Fruit fly (Drosophila melanogaster): ENCODE data around the gene TAF1B.

The TAF1B gene

dm6 chr3R:10153957-10154685, 10.1 kb upstream of the TAF1B start:
- no peak for TF ChIP-seq Dll (optimal IDR thresholded peaks at IDR 0.05)
- no peak for TF ChIP-seq psq (optimal IDR thresholded peaks at IDR 0.05)
- no peak for TF ChIP-seq usp (GFP tag; optimal IDR thresholded peaks at IDR 0.05)

- TF ChIP-seq usp (GFP tag; optimal IDR thresholded peaks at IDR 0.05), result no peak
- TF ChIP-seq EcR (GFP tag; optimal IDR thresholded peaks at IDR 0.05), result no peak
- TF ChIP-seq pan (optimal IDR thresholded peaks at IDR 0.05), result no peak
- no peak for TF ChIP-seq Dll (optimal IDR thresholded peaks at IDR 0.05)
- no peak for TF ChIP-seq CG8478 (optimal IDR thresholded peaks at IDR 0.05)
Measured at dm6 chr3R:10151830-10152513, 8.0 kb upstream of the TAF1B start, which contains the start of gene CG34303. Gene CG34303, minus strand, starts transcription at chr3R:10151880.

dm6 chr3R:10150555-10150954, 6.6 kb upstream of the TAF1B start:
- TF ChIP-seq Dll (optimal IDR thresholded peaks at IDR 0.05), result no peak
- no peak for TF ChIP-seq psq (optimal IDR thresholded peaks at IDR 0.05)
- no peak for TF ChIP-seq usp (GFP tag; optimal IDR thresholded peaks at IDR 0.05)
- TF ChIP-seq CG8478 (optimal IDR thresholded peaks at IDR 0.05), result no peak
- no peak for TF ChIP-seq pan (optimal IDR thresholded peaks at IDR 0.05)
- no peak for TF ChIP-seq EcR (GFP tag; optimal IDR thresholded peaks at IDR 0.05)

- TF ChIP-seq psq (optimal IDR thresholded peaks at IDR 0.05) (no peak), EcR (GFP tag; optimal IDR thresholded peaks at IDR 0.05) (no peak), usp (GFP tag; optimal IDR thresholded peaks at IDR 0.05) (no peak), CG8478 (optimal IDR thresholded peaks at IDR 0.05) (no peak), Dll (optimal IDR thresholded peaks at IDR 0.05) (no peak), pan (optimal IDR thresholded peaks at IDR 0.05) (no peak)
Measured at dm6 chr3R:10149667-10150398, 5.8 kb upstream of the TAF1B start.

DNA sequence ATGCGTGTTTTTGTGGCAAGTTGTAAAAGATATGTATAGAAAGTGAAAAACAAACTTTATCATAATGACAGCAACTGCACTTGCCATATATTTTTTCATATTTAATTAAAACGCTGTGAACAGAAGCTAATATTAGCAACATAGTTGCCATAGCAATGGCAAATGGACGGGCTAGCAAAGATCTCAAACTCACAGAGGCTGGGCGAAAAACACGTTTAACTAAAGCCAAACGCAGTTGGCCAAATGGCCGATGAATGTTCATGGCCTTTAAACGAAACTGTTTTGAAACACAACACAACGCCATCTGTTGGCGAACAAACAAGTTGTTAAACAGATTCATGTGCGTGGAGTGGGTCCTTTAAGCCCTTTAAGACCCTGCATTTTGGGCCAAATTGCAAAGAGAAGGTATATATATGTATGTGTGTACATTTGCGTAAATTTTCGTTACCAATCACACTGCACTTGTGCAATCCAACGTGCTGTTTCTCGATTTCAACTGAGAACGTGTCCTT, 4.4 kb upstream of the TAF1B start:
- TF ChIP-seq Dll (optimal IDR thresholded peaks at IDR 0.05) (no peak), psq (optimal IDR thresholded peaks at IDR 0.05) (no peak), usp (GFP tag; optimal IDR thresholded peaks at IDR 0.05) (no peak), pan (optimal IDR thresholded peaks at IDR 0.05) (no peak), CG8478 (optimal IDR thresholded peaks at IDR 0.05) (no peak)

DNA sequence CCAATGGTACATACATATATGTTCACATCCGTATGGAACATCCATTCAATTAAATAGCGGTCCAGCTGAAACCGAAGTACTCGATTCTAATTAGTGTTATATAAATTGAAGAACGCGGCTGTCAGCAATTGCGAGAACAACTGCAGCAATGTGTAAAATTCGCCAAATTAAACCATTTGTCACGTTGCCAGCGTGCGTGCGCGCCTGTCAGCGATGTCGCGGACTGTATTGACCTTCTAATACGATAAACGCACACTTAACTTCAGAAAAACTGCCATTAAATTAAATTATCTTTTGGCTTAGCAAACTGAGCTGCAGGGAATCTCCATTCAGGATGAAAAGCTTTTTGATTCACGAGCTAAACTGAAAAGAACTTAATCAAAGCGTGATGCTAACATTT, 3.2 kb upstream of the TAF1B start:
- TF ChIP-seq Dll (optimal IDR thresholded peaks at IDR 0.05), result no peak
- no peak for TF ChIP-seq usp (GFP tag; optimal IDR thresholded peaks at IDR 0.05)
- no peak for TF ChIP-seq pan (optimal IDR thresholded peaks at IDR 0.05)
- TF ChIP-seq CG8478 (optimal IDR thresholded peaks at IDR 0.05), result no peak
- no peak for TF ChIP-seq EcR (GFP tag; optimal IDR thresholded peaks at IDR 0.05)
- no peak for TF ChIP-seq psq (optimal IDR thresholded peaks at IDR 0.05)

DNA sequence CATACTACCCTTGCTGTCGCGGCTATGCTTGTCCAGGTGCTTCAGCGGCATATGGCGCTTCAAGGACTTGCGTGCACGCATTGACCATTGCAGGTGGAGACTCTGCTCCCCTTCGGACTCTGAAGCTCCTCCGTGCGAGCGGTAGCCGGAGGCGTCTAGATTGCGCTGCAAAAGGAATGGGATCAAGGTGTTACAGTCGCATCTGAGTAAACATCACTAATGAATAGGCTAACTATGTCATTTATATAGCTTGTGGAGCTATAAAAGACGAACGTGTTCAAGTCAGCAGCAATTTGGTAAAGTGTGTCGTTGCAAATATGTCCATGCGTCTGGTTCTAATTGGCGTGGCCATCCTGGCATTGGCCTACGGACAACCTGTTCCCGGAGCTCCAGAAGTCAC, 1.2 kb downstream of the TAF1B start, which contains the start of gene CG42759:
CG42759 (plus strand) TSS at position 301 of the 400 bp plus-strand sequence.
- no peak for TF ChIP-seq psq (optimal IDR thresholded peaks at IDR 0.05)
- TF ChIP-seq CG8478 (optimal IDR thresholded peaks at IDR 0.05), result no peak
- TF ChIP-seq EcR (GFP tag; optimal IDR thresholded peaks at IDR 0.05), result no peak
- no peak for TF ChIP-seq usp (GFP tag; optimal IDR thresholded peaks at IDR 0.05)
- no peak for TF ChIP-seq Dll (optimal IDR thresholded peaks at IDR 0.05)
- no peak for TF ChIP-seq pan (optimal IDR thresholded peaks at IDR 0.05)

DNA sequence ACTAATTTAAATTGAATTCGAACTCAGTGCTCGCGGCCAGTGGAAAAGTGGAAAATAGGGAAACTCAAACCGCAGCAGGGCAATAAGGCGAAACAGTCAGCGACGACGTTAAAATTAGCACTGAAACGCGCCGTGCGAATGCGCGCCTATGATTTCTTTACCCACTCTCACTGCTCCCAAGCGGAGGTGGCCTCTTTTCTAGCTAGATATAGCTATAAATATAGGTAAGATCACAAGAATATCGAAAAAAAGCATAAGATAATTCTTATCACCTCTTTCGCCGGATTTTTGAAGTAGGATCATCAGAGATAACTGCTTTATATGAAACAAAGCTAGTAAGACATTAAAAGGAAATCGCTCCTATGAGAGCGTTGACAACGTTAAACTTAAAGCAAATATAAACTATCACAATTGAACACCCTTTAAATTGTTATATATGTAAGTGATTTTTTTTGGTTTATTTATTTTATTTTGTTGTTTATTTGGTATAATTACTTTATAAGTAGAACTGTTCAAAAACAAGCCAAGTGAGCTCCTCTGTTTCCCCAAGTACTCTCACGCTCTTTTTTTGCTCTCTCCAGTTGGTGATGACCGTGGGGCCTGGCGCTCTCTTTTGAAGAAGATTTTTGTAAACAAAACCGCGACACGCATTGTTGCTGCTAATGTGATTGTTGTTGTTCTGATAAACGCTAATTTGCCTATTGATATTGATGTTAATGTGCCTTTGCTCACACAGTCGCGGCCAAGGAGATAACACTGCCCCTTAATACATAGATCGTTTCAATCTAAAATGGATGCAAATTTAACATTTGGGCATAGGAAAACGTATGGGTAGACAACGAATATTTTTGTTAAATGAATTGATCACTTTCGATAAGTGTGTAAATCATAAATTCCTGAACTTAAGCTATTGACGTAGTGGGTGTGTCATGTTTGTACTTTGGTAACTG, 4.1 kb downstream of the TAF1B start, which contains the start of gene tws:
tws (minus strand) TSS at position 124 of the 950 bp plus-strand sequence.
- TF ChIP-seq EcR (GFP tag; optimal IDR thresholded peaks at IDR 0.05) (no peak), psq (optimal IDR thresholded peaks at IDR 0.05) (no peak), usp (GFP tag; optimal IDR thresholded peaks at IDR 0.05) (no peak), Dll (optimal IDR thresholded peaks at IDR 0.05) (no peak), CG8478 (optimal IDR thresholded peaks at IDR 0.05) (no peak), pan (optimal IDR thresholded peaks at IDR 0.05) (no peak)

dm6 chr3R:10138900-10139299, 5.1 kb downstream of the TAF1B start:
- no peak for TF ChIP-seq CG8478 (optimal IDR thresholded peaks at IDR 0.05)
- TF ChIP-seq psq (optimal IDR thresholded peaks at IDR 0.05), result no peak
- TF ChIP-seq pan (optimal IDR thresholded peaks at IDR 0.05), result no peak
- no peak for TF ChIP-seq Dll (optimal IDR thresholded peaks at IDR 0.05)
- no peak for TF ChIP-seq EcR (GFP tag; optimal IDR thresholded peaks at IDR 0.05)
- no peak for TF ChIP-seq usp (GFP tag; optimal IDR thresholded peaks at IDR 0.05)

dm6 chr3R:10137801-10138200, 6.2 kb downstream of the TAF1B start:
- TF ChIP-seq usp (GFP tag; optimal IDR thresholded peaks at IDR 0.05), result no peak
- TF ChIP-seq CG8478 (optimal IDR thresholded peaks at IDR 0.05), result no peak
- no peak for TF ChIP-seq pan (optimal IDR thresholded peaks at IDR 0.05)
- no peak for TF ChIP-seq Dll (optimal IDR thresholded peaks at IDR 0.05)
- no peak for TF ChIP-seq EcR (GFP tag; optimal IDR thresholded peaks at IDR 0.05)
- no peak for TF ChIP-seq psq (optimal IDR thresholded peaks at IDR 0.05)

dm6 chr3R:10135011-10135410, 9.0 kb downstream of the TAF1B start:
- TF ChIP-seq CG8478 (optimal IDR thresholded peaks at IDR 0.05) (no peak), usp (GFP tag; optimal IDR thresholded peaks at IDR 0.05) (no peak), psq (optimal IDR thresholded peaks at IDR 0.05) (no peak), EcR (GFP tag; optimal IDR thresholded peaks at IDR 0.05) (no peak), pan (optimal IDR thresholded peaks at IDR 0.05) (no peak), Dll (optimal IDR thresholded peaks at IDR 0.05) (no peak)

Measured in whole organism.